Fruit fly (Drosophila melanogaster): Measurements from ENCODE around the gene TwdlZ.

DNA sequence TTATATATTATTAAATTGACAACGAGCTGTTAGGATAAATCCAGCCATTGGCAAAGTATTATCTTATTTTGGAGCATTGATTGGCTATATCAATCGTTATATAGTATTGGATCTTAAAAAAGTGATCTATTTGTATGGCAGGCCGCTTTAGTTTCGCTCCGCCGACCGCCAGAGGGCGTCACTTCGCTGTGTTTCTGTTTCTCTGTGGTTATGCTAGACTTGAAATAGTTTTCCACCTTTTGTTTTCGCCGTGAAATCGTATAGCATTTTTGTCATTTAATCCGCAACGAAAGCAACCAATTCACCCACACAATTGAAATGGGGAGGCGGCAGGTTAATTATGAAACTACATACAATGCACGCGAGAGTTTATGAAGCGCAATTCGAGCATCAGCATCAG lies 8.8 kb downstream of the TwdlZ start:
- TF ChIP-seq jigr1 (GFP tag; IDR thresholded peaks at IDR 0.05) = no peak
- TF ChIP-seq amos (GFP tag; IDR thresholded peaks at IDR 0.05; ENCODE audit: partially characterized antibody) = no peak
- TF ChIP-seq dpn (GFP tag; optimal IDR thresholded peaks at IDR 0.05) = no peak
- TF ChIP-seq Dad (GFP tag; optimal IDR thresholded peaks at IDR 0.05) = no peak
- TF ChIP-seq psq (GFP tag; optimal IDR thresholded peaks at IDR 0.05) = no peak
- no peak for TF ChIP-seq Sin3A (optimal IDR thresholded peaks at IDR 0.05)
- TF ChIP-seq lov (optimal IDR thresholded peaks at IDR 0.05) = no peak
- TF ChIP-seq lov (GFP tag; IDR thresholded peaks at IDR 0.05) = 0 out of 3 replicates have a peak, but pooled peaks have one; percentile 42
- no peak for TF ChIP-seq tap (tag; optimal IDR thresholded peaks at IDR 0.05)
- TF ChIP-seq lab (GFP tag; optimal IDR thresholded peaks at IDR 0.05) = no peak
- TF ChIP-seq CTCF (GFP tag; optimal IDR thresholded peaks at IDR 0.05) = peak; percentile 90
- TF ChIP-seq hth (optimal IDR thresholded peaks at IDR 0.05) = no peak

Measured in whole organism, embryonic.